Worm (Caenorhabditis elegans): ENCODE results near the gene C52B11.5.

The C52B11.5 gene

ce11 chrX:1272539-1272938, at the start of gene C52B11.5:
Gene C52B11.5, plus strand, starts transcription at chrX:1272788.
- peak; percentile 22 for TF ChIP-seq elt-2 (tag; optimal IDR thresholded peaks at IDR 0.05)
- TF ChIP-seq nhr-232 (tag; optimal IDR thresholded peaks at IDR 0.05), result no peak
- no peak for TF ChIP-seq ceh-14 (tag; optimal IDR thresholded peaks at IDR 0.05)

- TF ChIP-seq ceh-2 (tag; optimal IDR thresholded peaks at IDR 0.05) (no peak), ets-4 (tag; optimal IDR thresholded peaks at IDR 0.05) (no peak), hlh-13 (GFP tag; optimal IDR thresholded peaks at IDR 0.05) (no peak), ceh-31 (tag; optimal IDR thresholded peaks at IDR 0.05) (no peak), pax-1 (tag; optimal IDR thresholded peaks at IDR 0.05) (no peak), ceh-6 (GFP tag; optimal IDR thresholded peaks at IDR 0.05) (no peak), ceh-14 (tag; optimal IDR thresholded peaks at IDR 0.05) (no peak), hlh-15 (tag; optimal IDR thresholded peaks at IDR 0.05) (no peak), pag-3 (tag; optimal IDR thresholded peaks at IDR 0.05; ENCODE audit: borderline replicate concordance) (no peak)
Observed at ce11 chrX:1223089-1223488, 49.5 kb upstream of the C52B11.5 start.

ce11 chrX:1223841-1224240, 48.7 kb upstream of the C52B11.5 start:
- peak; percentile 3 for TF ChIP-seq nfya-1 (tag; optimal IDR thresholded peaks at IDR 0.05)
- peak; percentile 4 for TF ChIP-seq ceh-31 (tag; optimal IDR thresholded peaks at IDR 0.05)
- TF ChIP-seq sox-2 (GFP tag; IDR thresholded peaks at IDR 0.05), result peak; percentile 93
- peak; percentile 56 for TF ChIP-seq unc-55 (GFP tag; optimal IDR thresholded peaks at IDR 0.05)
- TF ChIP-seq dmd-4 (tag; optimal IDR thresholded peaks at IDR 0.05; ENCODE audit: borderline replicate concordance), result no peak
- TF ChIP-seq ztf-16 (tag; optimal IDR thresholded peaks at IDR 0.05), result no peak
- TF ChIP-seq C38D4.7 (GFP tag; optimal IDR thresholded peaks at IDR 0.05), result peak; percentile 6
- no peak for TF ChIP-seq ceh-22 (tag; optimal IDR thresholded peaks at IDR 0.05)

- TF ChIP-seq ceh-22 (tag; optimal IDR thresholded peaks at IDR 0.05) (no peak), ceh-6 (GFP tag; optimal IDR thresholded peaks at IDR 0.05) (no peak), sox-2 (GFP tag; IDR thresholded peaks at IDR 0.05) (no peak), dve-1 (tag; optimal IDR thresholded peaks at IDR 0.05) (no peak), ceh-48 (tag; optimal IDR thresholded peaks at IDR 0.05) (no peak), ceh-24 (tag; optimal IDR thresholded peaks at IDR 0.05) (no peak), fkh-10 (GFP tag; optimal IDR thresholded peaks at IDR 0.05) (no peak), hlh-13 (GFP tag; optimal IDR thresholded peaks at IDR 0.05) (no peak), madf-2 (tag; optimal IDR thresholded peaks at IDR 0.05) (no peak), nhr-11 (tag; optimal IDR thresholded peaks at IDR 0.05) (no peak), odd-2 (tag; optimal IDR thresholded peaks at IDR 0.05) (no peak), unc-42 (tag; optimal IDR thresholded peaks at IDR 0.05) (no peak), unc-55 (GFP tag; optimal IDR thresholded peaks at IDR 0.05) (no peak), pha-4 (tag; optimal IDR thresholded peaks at IDR 0.05) (no peak), pat-9 (tag; optimal IDR thresholded peaks at IDR 0.05) (no peak), ceh-30 (tag; optimal IDR thresholded peaks at IDR 0.05) (no peak)
Observed at ce11 chrX:1230658-1231057, 41.9 kb upstream of the C52B11.5 start, which contains the start of gene C46H3.2. Gene C46H3.2, minus strand, starts transcription at chrX:1230758.

- TF ChIP-seq nfya-1 (tag; optimal IDR thresholded peaks at IDR 0.05) (no peak), mec-3 (tag; optimal IDR thresholded peaks at IDR 0.05; ENCODE audit: borderline replicate concordance) (no peak), pat-9 (tag; optimal IDR thresholded peaks at IDR 0.05) (no peak)
Observed at ce11 chrX:1232074-1232473, 40.5 kb upstream of the C52B11.5 start.

- TF ChIP-seq ceh-19 (GFP tag; optimal IDR thresholded peaks at IDR 0.05) (no peak), hlh-15 (tag; optimal IDR thresholded peaks at IDR 0.05) (no peak), fkh-6 (tag; optimal IDR thresholded peaks at IDR 0.05) (no peak), elt-2 (tag; optimal IDR thresholded peaks at IDR 0.05) (no peak), unc-3 (GFP tag; conservative IDR thresholded peaks at IDR 0.05) (no peak), unc-3 (tag; optimal IDR thresholded peaks at IDR 0.05) (no peak), ref-2 (tag; optimal IDR thresholded peaks at IDR 0.05) (no peak), sox-4 (tag; optimal IDR thresholded peaks at IDR 0.05) (no peak), odd-2 (tag; optimal IDR thresholded peaks at IDR 0.05) (no peak), lim-6 (tag; optimal IDR thresholded peaks at IDR 0.05) (no peak), hlh-13 (GFP tag; optimal IDR thresholded peaks at IDR 0.05) (no peak), hlh-30 (tag; optimal IDR thresholded peaks at IDR 0.05; ENCODE audit: insufficient read depth) (no peak), ahr-1 (tag; optimal IDR thresholded peaks at IDR 0.05) (no peak), ceh-30 (tag; optimal IDR thresholded peaks at IDR 0.05) (no peak), Y22D7AL.16 (tag; optimal IDR thresholded peaks at IDR 0.05) (no peak), dmd-4 (tag; optimal IDR thresholded peaks at IDR 0.05; ENCODE audit: borderline replicate concordance) (no peak), unc-86 (tag; optimal IDR thresholded peaks at IDR 0.05) (no peak), madf-2 (tag; optimal IDR thresholded peaks at IDR 0.05) (no peak)
Observed at ce11 chrX:1238803-1239202, 33.8 kb upstream of the C52B11.5 start, which contains the start of gene C25G6.3. Gene C25G6.3, minus strand, starts transcription at chrX:1238903.

Data from whole organism, late embryonic.